Fruit fly (Drosophila melanogaster): ENCODE results near the gene CG11068.
A peak's percentile ranks its signal among the peaks of the same experiment; 100 is the strongest.

CG11068 gene

dm6 chrX:13954936-13955335, at the start of gene CG11068:
TSS of gene CG11068 (plus strand) at chrX:13955236.
- TF ChIP-seq bab1 (GFP tag; optimal IDR thresholded peaks at IDR 0.05) (no peak), ovo (GFP tag; optimal IDR thresholded peaks at IDR 0.05) (no peak), tj (GFP tag; optimal IDR thresholded peaks at IDR 0.05) (no peak), Crg-1 (GFP tag; optimal IDR thresholded peaks at IDR 0.05) (no peak), CG5204 (GFP tag; optimal IDR thresholded peaks at IDR 0.05) (no peak), pad (GFP tag; optimal IDR thresholded peaks at IDR 0.05) (no peak)

- no peak for TF ChIP-seq Hr96 (GFP tag; optimal IDR thresholded peaks at IDR 0.05)
- no peak for TF ChIP-seq kay (GFP tag; ENCODE audit: borderline replicate concordance)
- no peak for TF ChIP-seq CG14711 (tag; optimal IDR thresholded peaks at IDR 0.05)
- TF ChIP-seq tj (GFP tag; optimal IDR thresholded peaks at IDR 0.05), result no peak
- TF ChIP-seq cnc (optimal IDR thresholded peaks at IDR 0.05), result no peak
These were observed 48.8 kb upstream of the CG11068 start for dm6 chrX:13906009-13906769.

dm6 chrX:13907115-13907514, 47.9 kb upstream of the CG11068 start:
- TF ChIP-seq toe (GFP tag; optimal IDR thresholded peaks at IDR 0.05) (no peak), Hr96 (GFP tag; optimal IDR thresholded peaks at IDR 0.05) (no peak), CG14711 (tag; optimal IDR thresholded peaks at IDR 0.05) (no peak), CG7101 (tag; optimal IDR thresholded peaks at IDR 0.05) (no peak), CG12768 (GFP tag; optimal IDR thresholded peaks at IDR 0.05) (no peak), CG1620 (GFP tag; optimal IDR thresholded peaks at IDR 0.05) (no peak), Clk (GFP tag; optimal IDR thresholded peaks at IDR 0.05) (no peak), CG5204 (GFP tag; optimal IDR thresholded peaks at IDR 0.05) (no peak), CG11617 (GFP tag; optimal IDR thresholded peaks at IDR 0.05) (no peak), Crg-1 (GFP tag; optimal IDR thresholded peaks at IDR 0.05) (no peak), pad (GFP tag; optimal IDR thresholded peaks at IDR 0.05) (no peak), CG7045 (GFP tag; optimal IDR thresholded peaks at IDR 0.05) (no peak), cnc (optimal IDR thresholded peaks at IDR 0.05) (no peak)

- TF ChIP-seq CG5204 (GFP tag; optimal IDR thresholded peaks at IDR 0.05) (no peak), ovo (GFP tag; optimal IDR thresholded peaks at IDR 0.05) (no peak), CG14711 (tag; optimal IDR thresholded peaks at IDR 0.05) (no peak), bab1 (GFP tag; optimal IDR thresholded peaks at IDR 0.05) (no peak), CG12768 (GFP tag; optimal IDR thresholded peaks at IDR 0.05) (no peak), CG11617 (GFP tag; optimal IDR thresholded peaks at IDR 0.05) (no peak), CG7101 (tag; optimal IDR thresholded peaks at IDR 0.05) (no peak), toe (GFP tag; optimal IDR thresholded peaks at IDR 0.05) (no peak), CG1620 (GFP tag; optimal IDR thresholded peaks at IDR 0.05) (no peak), tj (GFP tag; optimal IDR thresholded peaks at IDR 0.05) (no peak), cnc (optimal IDR thresholded peaks at IDR 0.05) (no peak), Crg-1 (GFP tag; optimal IDR thresholded peaks at IDR 0.05) (no peak), cic (GFP tag; optimal IDR thresholded peaks at IDR 0.05) (no peak), Mnt (GFP tag; optimal IDR thresholded peaks at IDR 0.05) (no peak), CG7045 (GFP tag; optimal IDR thresholded peaks at IDR 0.05) (no peak)
These were observed 46.0 kb upstream of the CG11068 start for dm6 chrX:13909002-13909544.

- TF ChIP-seq toe (GFP tag; optimal IDR thresholded peaks at IDR 0.05), result no peak
- peak; percentile 24 for TF ChIP-seq kay (GFP tag; ENCODE audit: borderline replicate concordance)
These were observed 43.9 kb upstream of the CG11068 start for dm6 chrX:13911184-13911583.

dm6 chrX:13923286-13923685, 31.8 kb upstream of the CG11068 start:
- no peak for TF ChIP-seq CG33017 (tag; optimal IDR thresholded peaks at IDR 0.05)

dm6 chrX:13931462-13931861, 23.6 kb upstream of the CG11068 start:
- TF ChIP-seq CG33017 (tag; optimal IDR thresholded peaks at IDR 0.05) (no peak), ovo (GFP tag; optimal IDR thresholded peaks at IDR 0.05) (no peak), Mnt (GFP tag; optimal IDR thresholded peaks at IDR 0.05) (peak; percentile 27), cic (GFP tag; optimal IDR thresholded peaks at IDR 0.05) (peak; percentile 36), CG7101 (tag; optimal IDR thresholded peaks at IDR 0.05) (no peak), CG5204 (GFP tag; optimal IDR thresholded peaks at IDR 0.05) (no peak), kay (GFP tag; ENCODE audit: borderline replicate concordance) (peak; percentile 28), CG12768 (GFP tag; optimal IDR thresholded peaks at IDR 0.05) (peak; percentile 25), bab1 (GFP tag; optimal IDR thresholded peaks at IDR 0.05) (no peak), tj (GFP tag; optimal IDR thresholded peaks at IDR 0.05) (peak; percentile 18), Clk (GFP tag; optimal IDR thresholded peaks at IDR 0.05) (no peak)

All from whole organism, adult.